Worm (Caenorhabditis elegans) whole organism, late embryonic: ENCODE measurements around the gene F45D11.11.
A peak's percentile ranks its signal among the peaks of the same experiment; 100 is the strongest.
"Not testable (repeated sequence)": the region's sequence is repeated elsewhere in the genome, so short reads cannot be mapped to it uniquely, and the experiment has no call there.

Experiments
- C38D4.7 ChIP-seq: fragments of 200-800 bp; sonication (Bioruptor generic); optimal IDR thresholded peaks from 2 replicates; lab custom pipeline; 2018; ENCODE audit warnings: mild to moderate bottlenecking, missing genetic modification characterization, moderate library complexity, missing compliant biosample characterization
- ceh-14 ChIP-seq: sonication (generic microtip); optimal IDR thresholded peaks from 2 replicates; lab custom pipeline; 2016; ENCODE audit warnings: missing genotype, missing genetic modification characterization, missing compliant biosample characterization
- ceh-19 ChIP-seq: fragments of 200-800 bp; sonication (Bioruptor generic); optimal IDR thresholded peaks from 2 replicates; lab custom pipeline; 2018; ENCODE audit warnings: mild to moderate bottlenecking, missing genetic modification characterization, missing compliant biosample characterization
- ceh-2 ChIP-seq: sonication (generic microtip); optimal IDR thresholded peaks from 2 replicates; lab custom pipeline; 2016; ENCODE audit warnings: missing genotype, missing genetic modification characterization, missing compliant biosample characterization
- ceh-22 ChIP-seq: sonication (generic microtip); optimal IDR thresholded peaks from 2 replicates; lab custom pipeline; 2017; ENCODE audit warnings: missing biosample characterization, missing genetic modification characterization
- ceh-30 ChIP-seq: fragments of 150-350 bp; optimal IDR thresholded peaks from 2 replicates; lab custom pipeline; 2014; ENCODE audit warnings: missing biosample characterization, missing genetic modification characterization
- ceh-48 ChIP-seq: sonication (generic microtip); optimal IDR thresholded peaks from 2 replicates; lab custom pipeline; 2016; ENCODE audit warnings: missing genetic modification characterization, inconsistent platforms, missing compliant biosample characterization
- ceh-9 ChIP-seq: sonication (generic microtip); optimal IDR thresholded peaks from 2 replicates; lab custom pipeline; 2016; ENCODE audit warnings: mild to moderate bottlenecking, missing genetic modification characterization, inconsistent platforms, missing compliant biosample characterization
- fkh-10 ChIP-seq: fragments of 150-350 bp; optimal IDR thresholded peaks from 2 replicates; lab custom pipeline; 2014; ENCODE audit warnings: missing biosample characterization, missing genetic modification reagents, missing genetic modification characterization
- fkh-6 ChIP-seq: sonication (generic microtip); optimal IDR thresholded peaks from 2 replicates; lab custom pipeline; 2016; ENCODE audit warnings: missing genetic modification characterization, missing compliant biosample characterization
- hlh-30 ChIP-seq: sonication (generic microtip); optimal IDR thresholded peaks from 2 replicates; lab custom pipeline; 2017; ENCODE audit warnings: antibody characterized with exemption, missing genetic modification characterization, missing compliant biosample characterization; ENCODE audit not compliant: insufficient read depth
- hlh-6 ChIP-seq: sonication (generic microtip); optimal IDR thresholded peaks from 2 replicates; lab custom pipeline; 2016; ENCODE audit warnings: missing genotype, missing genetic modification characterization, missing compliant biosample characterization
- nhr-232 ChIP-seq: sonication (generic microtip); optimal IDR thresholded peaks from 2 replicates; lab custom pipeline; 2016; ENCODE audit warnings: missing genetic modification characterization, missing compliant biosample characterization
- npax-4 ChIP-seq: sonication (generic microtip); optimal IDR thresholded peaks from 2 replicates; lab custom pipeline; 2016; ENCODE audit warnings: missing genetic modification characterization, missing compliant biosample characterization
- pat-9 ChIP-seq: fragments of 200-800 bp; sonication (Bioruptor generic); optimal IDR thresholded peaks from 2 replicates; lab custom pipeline; 2018; ENCODE audit warnings: mild to moderate bottlenecking, missing genetic modification characterization, moderate library complexity, missing compliant biosample characterization
- pha-2 ChIP-seq: sonication (generic microtip); optimal IDR thresholded peaks from 2 replicates; lab custom pipeline; 2017; ENCODE audit warnings: mild to moderate bottlenecking, missing genetic modification characterization, missing compliant biosample characterization
- pqm-1 ChIP-seq: sonication (generic microtip); optimal IDR thresholded peaks from 2 replicates; lab custom pipeline; 2016; ENCODE audit warnings: missing genetic modification characterization, missing compliant biosample characterization
- pros-1 ChIP-seq: fragments of 150-350 bp; optimal IDR thresholded peaks from 2 replicates; lab custom pipeline; 2014; ENCODE audit warnings: missing biosample characterization, missing genetic modification reagents, missing genetic modification characterization
- sdc-2 ChIP-seq: sonication (generic microtip); optimal IDR thresholded peaks from 2 replicates; lab custom pipeline; 2016; ENCODE audit warnings: missing genotype, missing genetic modification characterization, missing compliant biosample characterization
- unc-3 ChIP-seq, 2 experiments: fragments of 200-800 bp in 1 of 2; sonication (Bioruptor generic) in 1 of 2; sonication (generic microtip) in 1 of 2; conservative IDR thresholded peaks in 1 of 2; optimal IDR thresholded peaks in 1 of 2; 2 replicates each; pipeline versions ENCODE4 v1.3.6 to Lab custom; 2016 to 2022; ENCODE audit warnings: missing compliant biosample characterization in 2 of 2, missing genetic modification characterization in 2 of 2, missing genetic modification reagents in 1 of 2
- unc-42 ChIP-seq: sonication (generic microtip); optimal IDR thresholded peaks from 2 replicates; lab custom pipeline; 2016; ENCODE audit warnings: missing genotype, missing genetic modification characterization, missing compliant biosample characterization
- unc-55 ChIP-seq: sonication (generic microtip); optimal IDR thresholded peaks from 2 replicates; lab custom pipeline; 2017; ENCODE audit warnings: missing biosample characterization, missing genetic modification reagents, missing genetic modification characterization

The F45D11.11 gene

DNA sequence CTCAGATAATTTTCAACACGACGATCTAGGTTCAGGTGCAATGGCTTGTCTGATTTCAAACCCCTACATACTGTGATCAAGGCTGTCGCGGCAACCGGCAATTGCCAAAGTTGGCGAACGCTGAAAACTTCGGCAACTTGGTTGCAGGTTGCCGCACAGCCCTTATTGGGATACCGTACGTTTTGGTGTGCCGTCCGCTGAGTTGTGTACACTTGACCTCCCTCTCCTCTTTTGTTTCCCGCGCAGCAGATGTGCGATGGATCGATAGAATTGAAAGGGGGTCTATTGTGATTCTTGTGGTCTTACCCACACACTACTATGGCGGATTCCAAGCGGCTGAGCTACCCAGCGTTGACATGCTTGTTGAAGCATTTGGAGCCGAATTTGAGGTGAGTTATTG, 35.8 kb downstream of the F45D11.11 start, which contains the start of the genes C32B5.18 and C32B5.7:
Gene C32B5.18 (plus strand): TSS at position 301 of the 400 bp plus-strand sequence.
Gene C32B5.7 (plus strand): TSS at position 311 of the 400 bp plus-strand sequence.
- no peak for TF ChIP-seq hlh-6
- TF ChIP-seq unc-55 = no peak
- no peak for TF ChIP-seq fkh-6 (tag; lab: Kevin White, UChicago)
- TF ChIP-seq unc-3 (GFP tag; conservative IDR thresholded peaks at IDR 0.05; lab: Robert Waterston, UW) = no peak
- TF ChIP-seq unc-3 (tag; optimal IDR thresholded peaks at IDR 0.05; lab: Kevin White, UChicago) = no peak
- no peak for TF ChIP-seq hlh-30 (tag; lab: Kevin White, UChicago)
- TF ChIP-seq ceh-19 (GFP tag; lab: Kevin White, UChicago) = no peak
- TF ChIP-seq fkh-10 = no peak
- no peak for TF ChIP-seq ceh-2
- TF ChIP-seq ceh-22 (tag; lab: Kevin White, UChicago) = no peak

DNA sequence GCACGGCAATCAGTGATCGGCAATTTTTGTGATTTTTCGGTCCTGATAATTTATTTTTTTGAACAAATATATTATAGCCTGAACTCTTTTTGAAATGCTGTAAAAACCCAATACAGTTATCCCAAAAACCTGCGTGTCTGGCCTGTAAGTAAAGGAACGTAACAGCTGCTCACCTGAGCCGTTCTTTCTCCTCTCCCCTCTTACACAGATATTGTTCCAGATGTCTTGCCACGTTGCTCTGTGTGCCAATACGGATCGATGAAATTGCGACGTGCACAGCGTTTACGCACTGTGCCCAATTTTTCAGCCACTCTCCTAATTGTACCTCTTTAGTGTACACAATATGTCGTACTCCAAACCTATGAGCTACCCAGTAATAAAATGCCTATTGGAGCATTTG, 37.4 kb downstream of the F45D11.11 start, which contains the start of gene sdz-4:
Gene sdz-4 (plus strand): TSS at position 301 of the 400 bp plus-strand sequence.
- TF ChIP-seq ceh-9 (tag; lab: Kevin White, UChicago) = no peak

DNA sequence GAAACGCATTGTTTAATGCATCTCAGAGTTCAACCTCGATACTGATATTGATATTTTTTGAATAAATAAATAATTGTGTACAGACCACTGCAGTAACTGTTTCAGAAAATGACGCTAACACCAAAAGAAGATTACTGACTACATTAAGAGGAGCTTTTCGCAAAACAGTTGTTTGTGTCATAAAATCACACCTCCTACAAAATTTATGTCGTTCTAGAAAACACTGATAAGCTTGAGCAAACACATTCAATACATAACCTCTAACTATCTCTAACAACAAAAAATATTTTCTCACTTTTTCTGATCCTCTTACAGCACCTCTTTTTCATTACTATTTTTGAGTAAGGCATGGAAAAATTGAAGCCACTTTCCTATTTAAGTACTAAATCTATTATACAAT, 41.4 kb downstream of the F45D11.11 start, which contains the start of gene fbxc-7:
Gene fbxc-7 (plus strand): TSS at position 301 of the 400 bp plus-strand sequence.
- TF ChIP-seq npax-4, pqm-1, ceh-14 (tag; lab: Kevin White, UChicago): not testable (repeated sequence)

DNA sequence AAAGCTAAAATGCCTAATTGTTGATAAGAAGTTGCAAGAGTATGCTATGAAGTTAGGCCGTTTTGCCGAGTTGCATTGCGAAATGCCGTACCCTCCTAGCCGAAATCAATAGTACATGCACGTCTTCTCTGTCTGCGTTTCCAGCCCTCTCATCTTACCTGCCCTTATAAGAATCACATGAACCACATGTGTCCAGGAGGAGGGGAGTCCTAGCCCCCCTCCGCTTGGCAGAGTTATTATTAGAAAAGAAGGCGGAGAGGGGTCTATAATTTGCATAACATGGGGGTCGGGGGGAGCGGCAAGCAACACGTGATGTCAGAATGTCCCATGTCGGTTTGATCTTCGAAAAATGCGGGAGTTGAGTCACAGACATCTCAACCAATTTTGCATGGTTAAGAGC, 43.0 kb downstream of the F45D11.11 start:
- TF ChIP-seq pat-9 (tag; lab: Kevin White, UChicago) (no peak), ceh-48 (tag; lab: Kevin White, UChicago) (peak; percentile 6), C38D4.7 (GFP tag; lab: Kevin White, UChicago) (no peak), sdc-2 (no peak), pha-2 (no peak), hlh-30 (tag; lab: Kevin White, UChicago) (peak; percentile 60), unc-3 (GFP tag; conservative IDR thresholded peaks at IDR 0.05; lab: Robert Waterston, UW) (no peak), unc-3 (tag; optimal IDR thresholded peaks at IDR 0.05; lab: Kevin White, UChicago) (no peak), unc-42 (tag; lab: Kevin White, UChicago) (no peak), pros-1 (tag; lab: Kevin White, UChicago) (no peak)

DNA sequence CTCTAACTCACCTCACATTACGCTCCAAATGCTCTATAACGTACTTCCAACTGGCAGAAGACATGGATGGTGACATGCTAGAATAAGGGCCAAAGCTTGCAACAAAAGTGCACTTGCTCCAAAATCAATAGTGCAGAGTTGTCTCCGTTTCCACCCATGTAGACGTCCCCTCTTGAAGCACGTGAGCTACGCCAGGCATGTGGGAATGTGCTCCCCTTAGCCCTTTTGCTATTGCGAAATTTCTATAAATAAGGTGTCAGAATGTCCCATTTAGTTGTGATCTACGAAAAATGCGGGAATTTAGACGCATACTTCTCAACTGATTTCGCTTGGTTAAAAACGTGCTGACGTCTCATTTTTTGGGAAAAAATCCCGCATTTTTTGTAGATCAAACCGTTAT, 45.6 kb downstream of the F45D11.11 start:
- TF ChIP-seq nhr-232 (tag; lab: Kevin White, UChicago) (no peak), ceh-30 (tag; lab: Kevin White, UChicago) (no peak), ceh-19 (GFP tag; lab: Kevin White, UChicago) (peak; percentile 28), ceh-48 (tag; lab: Kevin White, UChicago) (peak; percentile 46)

DNA sequence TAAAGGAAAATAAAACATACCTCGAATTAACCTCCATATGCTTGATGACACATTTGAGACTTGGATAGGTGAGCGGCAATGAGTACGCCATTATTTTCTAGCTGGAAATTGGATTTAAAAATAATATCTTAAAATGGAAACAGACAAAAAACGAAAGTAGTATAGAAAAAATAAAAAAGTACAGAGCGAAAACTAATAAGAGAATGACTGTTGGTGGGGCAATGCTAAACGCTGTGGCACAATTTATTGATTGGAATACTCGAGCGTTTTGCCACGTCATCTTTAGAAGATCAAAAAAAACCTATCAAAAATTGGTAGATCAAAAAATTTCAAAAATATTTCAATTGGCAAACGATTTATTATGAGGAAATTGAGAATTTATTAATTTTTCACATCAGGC, 47.9 kb downstream of the F45D11.11 start, which contains the start of gene fbxc-32:
Gene fbxc-32 (minus strand): TSS at position 101 of the 400 bp plus-strand sequence.
- TF ChIP-seq fkh-10 = no peak
- no peak for TF ChIP-seq pros-1 (tag; lab: Kevin White, UChicago)
- TF ChIP-seq npax-4 (tag; lab: Kevin White, UChicago) = no peak
